Worm (Caenorhabditis elegans): ENCODE data around the gene F55A11.8.

The F55A11.8 gene

DNA sequence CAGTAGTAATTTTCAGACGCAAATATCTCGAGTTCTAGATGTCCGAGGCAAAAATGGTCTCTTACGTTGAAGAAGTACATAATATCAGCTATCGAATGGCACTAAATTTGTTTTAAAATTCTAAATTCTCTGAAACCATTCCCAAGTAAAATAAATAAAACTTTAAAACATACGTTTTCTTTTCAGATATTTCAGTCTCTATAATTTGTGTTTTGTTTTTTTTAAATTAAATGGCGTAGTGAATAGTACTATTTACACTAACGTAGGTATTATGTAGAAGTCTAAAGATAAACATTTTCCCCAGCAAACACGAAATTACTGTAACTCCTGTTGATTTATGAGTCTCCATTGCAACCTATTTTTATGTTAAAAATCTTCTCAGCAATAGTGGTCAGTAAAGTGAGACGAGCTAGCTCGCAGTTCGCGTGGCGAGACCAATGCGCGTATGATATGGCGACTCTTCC lies 29.3 kb downstream of the F55A11.8 start:
- TF ChIP-seq snpc-4 (tag; optimal IDR thresholded peaks at IDR 0.05) (no peak), nhr-43 (tag; optimal IDR thresholded peaks at IDR 0.05; ENCODE audit: poor library complexity, severe bottlenecking) (no peak), jun-1 (tag; optimal IDR thresholded peaks at IDR 0.05) (no peak), nhr-12 (tag; optimal IDR thresholded peaks at IDR 0.05) (no peak)

- TF ChIP-seq zag-1 (tag; optimal IDR thresholded peaks at IDR 0.05): no peak
- no peak for TF ChIP-seq unc-62 (GFP tag; optimal IDR thresholded peaks at IDR 0.05)
- no peak for TF ChIP-seq pqm-1 (tag; optimal IDR thresholded peaks at IDR 0.05)
- no peak for TF ChIP-seq nfya-1 (tag; optimal IDR thresholded peaks at IDR 0.05; ENCODE audit: insufficient read depth)
- no peak for TF ChIP-seq nhr-76 (tag; optimal IDR thresholded peaks at IDR 0.05)
- TF ChIP-seq aly-2 (tag; optimal IDR thresholded peaks at IDR 0.05): no peak
- TF ChIP-seq nhr-12 (tag; optimal IDR thresholded peaks at IDR 0.05): no peak
- no peak for TF ChIP-seq ceh-82 (tag; optimal IDR thresholded peaks at IDR 0.05)
- no peak for TF ChIP-seq ceh-16 (tag; optimal IDR thresholded peaks at IDR 0.05)
- no peak for TF ChIP-seq snpc-4 (tag; optimal IDR thresholded peaks at IDR 0.05)
- no peak for TF ChIP-seq fkh-10 (GFP tag; optimal IDR thresholded peaks at IDR 0.05)
- no peak for TF ChIP-seq nhr-28 (tag; optimal IDR thresholded peaks at IDR 0.05)
- no peak for TF ChIP-seq ceh-9 (tag; optimal IDR thresholded peaks at IDR 0.05)
Observed at ce11 chrV:11818064-11818463, 30.1 kb downstream of the F55A11.8 start.

ce11 chrV:11818786-11819185 lies 30.8 kb downstream of the F55A11.8 start:
- no peak for TF ChIP-seq elt-1 (tag; optimal IDR thresholded peaks at IDR 0.05)
- no peak for TF ChIP-seq mml-1 (tag; optimal IDR thresholded peaks at IDR 0.05)
- peak; percentile 55 for TF ChIP-seq ama-1 (optimal IDR thresholded peaks at IDR 0.05)
- TF ChIP-seq pqm-1 (tag; optimal IDR thresholded peaks at IDR 0.05): no peak
- no peak for TF ChIP-seq ceh-16 (tag; optimal IDR thresholded peaks at IDR 0.05)
- TF ChIP-seq ztf-4 (tag; optimal IDR thresholded peaks at IDR 0.05): no peak
- no peak for TF ChIP-seq fos-1 (tag; optimal IDR thresholded peaks at IDR 0.05)
- TF ChIP-seq lin-15B (tag; optimal IDR thresholded peaks at IDR 0.05): no peak

DNA sequence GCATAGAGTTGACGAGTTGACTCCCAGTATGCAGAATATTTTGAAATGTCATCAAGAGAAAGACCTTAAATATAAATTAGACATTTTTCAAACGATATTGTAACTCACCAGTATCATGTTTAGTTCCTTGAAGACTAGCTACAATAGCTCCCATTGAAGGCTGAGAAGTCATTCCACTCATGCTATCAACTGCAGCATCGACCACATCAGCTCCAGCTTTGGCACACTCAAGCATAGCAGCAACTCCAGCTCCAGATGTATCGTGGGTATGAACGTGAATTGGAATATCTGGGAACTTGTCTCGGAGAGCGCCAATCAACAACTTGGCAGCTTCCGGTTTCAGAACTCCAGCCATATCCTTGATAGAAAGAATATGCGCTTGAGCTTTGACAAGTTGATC lies 31.5 kb downstream of the F55A11.8 start:
- peak; percentile 42 for TF ChIP-seq ama-1 (optimal IDR thresholded peaks at IDR 0.05)
- TF ChIP-seq elt-3 (tag; optimal IDR thresholded peaks at IDR 0.05): no peak
- TF ChIP-seq tbx-2 (tag; optimal IDR thresholded peaks at IDR 0.05): no peak
- TF ChIP-seq nhr-28 (tag; optimal IDR thresholded peaks at IDR 0.05): no peak
- no peak for TF ChIP-seq ceh-16 (tag; optimal IDR thresholded peaks at IDR 0.05)
- no peak for TF ChIP-seq fkh-10 (GFP tag; optimal IDR thresholded peaks at IDR 0.05)
- TF ChIP-seq fos-1 (tag; optimal IDR thresholded peaks at IDR 0.05): no peak
- no peak for TF ChIP-seq skn-1 (tag; optimal IDR thresholded peaks at IDR 0.05)

- TF ChIP-seq pha-4 (tag; optimal IDR thresholded peaks at IDR 0.05) (no peak), ama-1 (optimal IDR thresholded peaks at IDR 0.05) (peak; percentile 89), elt-2 (tag; optimal IDR thresholded peaks at IDR 0.05) (peak; percentile 62), pqm-1 (tag; optimal IDR thresholded peaks at IDR 0.05) (peak; percentile 50), nhr-43 (tag; optimal IDR thresholded peaks at IDR 0.05; ENCODE audit: poor library complexity, severe bottlenecking) (peak; percentile 34)
Observed at ce11 chrV:11820551-11820950, 32.6 kb downstream of the F55A11.8 start.

- TF ChIP-seq fkh-10 (GFP tag; optimal IDR thresholded peaks at IDR 0.05) (no peak), pqm-1 (tag; optimal IDR thresholded peaks at IDR 0.05) (peak; percentile 74), ztf-4 (tag; optimal IDR thresholded peaks at IDR 0.05) (no peak), lsy-12 (tag; optimal IDR thresholded peaks at IDR 0.05) (peak; percentile 19), R02D3.7 (tag; optimal IDR thresholded peaks at IDR 0.05) (no peak), unc-39 (tag; optimal IDR thresholded peaks at IDR 0.05) (no peak), tbx-2 (tag; optimal IDR thresholded peaks at IDR 0.05) (no peak), mml-1 (tag; optimal IDR thresholded peaks at IDR 0.05) (no peak), nhr-28 (tag; optimal IDR thresholded peaks at IDR 0.05) (no peak), ZK546.5 (tag; optimal IDR thresholded peaks at IDR 0.05) (no peak), aly-2 (tag; optimal IDR thresholded peaks at IDR 0.05) (no peak), ztf-11 (tag; optimal IDR thresholded peaks at IDR 0.05) (no peak), mdl-1 (tag; optimal IDR thresholded peaks at IDR 0.05) (no peak), unc-62 (GFP tag; optimal IDR thresholded peaks at IDR 0.05) (no peak), hmg-11 (tag; optimal IDR thresholded peaks at IDR 0.05) (no peak), nhr-11 (tag; optimal IDR thresholded peaks at IDR 0.05) (no peak), elt-2 (tag; optimal IDR thresholded peaks at IDR 0.05) (peak; percentile 71), egl-27 (tag; optimal IDR thresholded peaks at IDR 0.05) (no peak), sea-2 (GFP tag; optimal IDR thresholded peaks at IDR 0.05) (no peak), ama-1 (optimal IDR thresholded peaks at IDR 0.05) (peak; percentile 59), ceh-82 (tag; optimal IDR thresholded peaks at IDR 0.05) (no peak), nhr-23 (tag; optimal IDR thresholded peaks at IDR 0.05) (no peak), nhr-12 (tag; optimal IDR thresholded peaks at IDR 0.05) (no peak), skn-1 (tag; optimal IDR thresholded peaks at IDR 0.05) (no peak), ceh-16 (tag; optimal IDR thresholded peaks at IDR 0.05) (no peak), pha-4 (tag; optimal IDR thresholded peaks at IDR 0.05) (peak; percentile 77), zag-1 (tag; optimal IDR thresholded peaks at IDR 0.05) (no peak), ceh-9 (tag; optimal IDR thresholded peaks at IDR 0.05) (no peak), lin-15B (tag; optimal IDR thresholded peaks at IDR 0.05) (no peak), jun-1 (tag; optimal IDR thresholded peaks at IDR 0.05) (peak; percentile 56), fkh-2 (tag; optimal IDR thresholded peaks at IDR 0.05) (no peak), nhr-25 (tag; optimal IDR thresholded peaks at IDR 0.05) (no peak), nhr-76 (tag; optimal IDR thresholded peaks at IDR 0.05) (no peak), nfya-1 (tag; optimal IDR thresholded peaks at IDR 0.05; ENCODE audit: insufficient read depth) (peak; percentile 30)
Observed at ce11 chrV:11822461-11822939, 34.5 kb downstream of the F55A11.8 start, which contains the start of gene pyc-1. Gene pyc-1 (minus strand): TSS chrV:11822529.
